Fruit fly (Drosophila melanogaster) whole organism: Measurements from ENCODE around the gene CG10337.
A peak's percentile ranks its signal among the peaks of the same experiment; 100 is the strongest.

Source experiments
- CG8478 ChIP-seq: fragments of >200 bp; optimal IDR thresholded peaks from 2 replicates; lab custom pipeline; 2018; ENCODE audit warnings: inconsistent platforms
- Dll ChIP-seq: fragments of >200 bp; optimal IDR thresholded peaks from 2 replicates; lab custom pipeline; 2017
- EcR ChIP-seq, 2 experiments: fragments of >200 bp; optimal IDR thresholded peaks; 2 replicates each; lab custom pipeline; 2017; ENCODE audit warnings: missing biosample characterization in 2 of 2, missing genetic modification characterization in 2 of 2, missing genetic modification reagents in 2 of 2
- pan ChIP-seq: fragments of >200 bp; optimal IDR thresholded peaks from 2 replicates; lab custom pipeline; 2017
- psq ChIP-seq: fragments of >200 bp; optimal IDR thresholded peaks from 2 replicates; lab custom pipeline; 2017
- usp ChIP-seq: fragments of >200 bp; optimal IDR thresholded peaks from 2 replicates; lab custom pipeline; 2017; ENCODE audit warnings: missing biosample characterization, missing genetic modification characterization, mixed read lengths

CG10337 gene

DNA sequence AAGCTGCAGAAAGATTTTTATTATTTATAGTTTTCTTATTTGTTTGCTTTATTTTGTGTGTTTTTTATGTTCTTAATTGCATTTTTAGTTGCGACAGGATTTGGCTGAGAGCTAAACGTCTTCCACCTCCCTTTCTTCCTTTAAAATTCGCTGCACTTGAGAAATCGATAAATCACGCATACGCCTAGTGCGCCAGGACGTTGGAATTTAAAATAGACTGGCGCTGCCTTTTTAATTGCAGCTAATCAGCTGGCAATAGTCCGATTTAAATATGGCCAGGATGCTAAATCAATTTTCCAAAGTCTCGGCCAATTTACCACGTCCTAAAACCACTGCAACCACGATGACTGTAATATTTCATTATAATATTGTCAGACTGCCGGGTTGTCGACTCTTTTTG, 19.9 kb downstream of the CG10337 start:
- TF ChIP-seq Dll (lab: Kevin White, UChicago) (no peak), usp (GFP tag; lab: Kevin White, UChicago) (no peak), EcR (GFP tag; optimal IDR thresholded peaks at IDR 0.05; lab: Kevin White, UChicago) (no peak), CG8478 (no peak), pan (lab: Kevin White, UChicago) (no peak), psq (lab: Kevin White, UChicago) (no peak)

DNA sequence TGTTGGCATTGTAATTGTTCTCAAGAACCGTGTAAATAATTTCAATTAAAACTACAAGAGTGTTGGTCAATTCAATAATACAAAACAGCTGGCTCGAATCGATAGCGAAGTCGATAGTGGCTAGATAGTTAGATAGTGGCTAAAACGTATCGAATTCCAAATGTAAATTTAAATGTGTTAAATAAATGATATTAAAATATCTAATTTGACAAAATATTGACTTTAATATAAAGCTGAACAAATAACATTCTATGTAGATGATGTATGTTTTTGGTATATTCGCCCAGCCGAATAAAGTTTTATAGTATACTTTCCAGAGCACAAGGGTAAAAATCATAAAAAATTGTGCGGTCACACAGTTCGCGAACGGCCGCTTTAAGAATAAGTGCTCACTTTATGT, 20.4 kb downstream of the CG10337 start, which contains the start of the genes Dpm1 and CG10137:
Dpm1 (minus strand) TSS at position 53 of the 400 bp plus-strand sequence.
CG10137 (plus strand) TSS at position 371 of the 400 bp plus-strand sequence.
- TF ChIP-seq pan (lab: Kevin White, UChicago): no peak
- no peak for TF ChIP-seq Dll (lab: Kevin White, UChicago)
- TF ChIP-seq CG8478: no peak
- TF ChIP-seq EcR (GFP tag; optimal IDR thresholded peaks at IDR 0.05; lab: Kevin White, UChicago): no peak

DNA sequence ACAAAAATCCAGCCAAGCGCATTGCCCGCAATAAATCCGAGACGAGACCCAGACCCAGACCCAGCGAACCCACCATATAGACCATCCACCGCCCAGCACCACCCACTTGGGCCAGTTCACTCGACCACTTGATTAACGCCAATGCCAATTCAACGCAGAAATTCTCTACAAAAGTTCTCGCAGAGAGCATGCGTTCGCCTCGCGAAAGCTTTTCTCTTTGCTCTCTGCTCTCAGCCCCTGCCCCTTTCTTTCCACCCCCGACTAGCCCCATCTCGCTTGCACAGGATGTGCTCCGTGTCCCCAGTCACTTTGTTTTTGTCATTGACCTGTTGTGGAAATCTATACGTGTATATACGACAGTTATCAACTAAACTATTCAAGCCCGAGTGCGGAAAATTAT, 27.1 kb downstream of the CG10337 start:
- TF ChIP-seq psq (lab: Kevin White, UChicago): no peak
- TF ChIP-seq CG8478: no peak
- no peak for TF ChIP-seq pan (lab: Kevin White, UChicago)
- TF ChIP-seq usp (GFP tag; lab: Kevin White, UChicago): no peak
- TF ChIP-seq Dll (lab: Kevin White, UChicago): peak; percentile 31

DNA sequence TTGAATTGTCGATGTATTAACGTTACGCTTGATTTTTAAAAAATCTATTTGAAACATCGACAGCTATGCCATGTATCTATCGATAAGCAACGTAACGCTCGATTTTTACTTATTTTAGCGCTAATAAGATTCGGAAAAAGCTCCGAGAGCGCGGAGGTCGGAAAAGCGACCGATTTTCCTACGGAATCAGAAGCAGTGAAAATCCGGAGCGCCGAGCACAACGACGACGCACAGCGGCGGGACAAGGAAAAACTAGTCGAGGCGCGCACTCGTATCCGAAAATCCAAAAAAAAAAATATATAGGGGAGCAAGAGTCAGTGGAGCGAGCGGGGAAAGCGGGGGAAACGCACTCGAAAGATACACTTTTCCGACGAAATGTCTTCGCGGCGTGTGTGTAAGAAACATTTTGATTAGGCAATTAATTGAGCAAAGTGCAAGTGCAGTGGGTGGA, 28.1 kb downstream of the CG10337 start, which contains the start of gene CG10132:
CG10132 (plus strand) TSS at position 189 of the 451 bp plus-strand sequence.
- no peak for TF ChIP-seq EcR (GFP tag; optimal IDR thresholded peaks at IDR 0.05; lab: Kevin White, UChicago)

DNA sequence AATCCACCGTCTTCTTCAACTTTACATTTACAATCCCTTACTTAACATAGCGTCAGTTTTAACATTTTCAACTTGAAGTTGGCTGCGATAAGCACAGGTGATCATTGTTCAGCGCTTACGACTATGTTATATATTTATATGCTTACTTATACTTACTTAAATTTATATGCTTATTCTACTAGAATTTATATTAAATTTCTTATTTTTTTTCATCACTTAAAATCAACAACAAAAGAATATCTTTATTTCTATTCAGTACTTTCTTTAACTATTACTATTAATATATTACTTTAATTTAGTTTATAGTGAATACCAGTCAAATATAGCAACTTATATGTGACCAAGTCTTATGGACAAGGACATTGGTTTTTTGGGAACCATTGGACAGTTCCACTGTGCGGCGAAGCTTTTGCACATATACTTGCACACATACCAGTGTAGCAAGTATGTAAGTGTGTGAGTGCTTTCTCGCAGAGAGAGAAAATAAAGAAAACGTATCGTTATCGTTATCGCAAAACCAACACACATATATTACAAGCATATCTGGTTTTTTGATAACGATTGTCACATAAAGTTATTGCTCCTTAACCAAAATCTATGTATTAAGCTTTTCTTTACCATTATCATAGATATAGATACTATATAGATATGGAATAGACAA, 29.5 kb downstream of the CG10337 start, which contains the start of gene Hasp:
Hasp (minus strand) TSS at position 51 of the 661 bp plus-strand sequence.
- no peak for TF ChIP-seq usp (GFP tag; lab: Kevin White, UChicago)
- no peak for TF ChIP-seq EcR (GFP tag; optimal IDR thresholded peaks at IDR 0.05; lab: Kevin White, UChicago)
- no peak for TF ChIP-seq Dll (lab: Kevin White, UChicago)
- no peak for TF ChIP-seq psq (lab: Kevin White, UChicago)
- no peak for TF ChIP-seq CG8478
- TF ChIP-seq pan (lab: Kevin White, UChicago): no peak

DNA sequence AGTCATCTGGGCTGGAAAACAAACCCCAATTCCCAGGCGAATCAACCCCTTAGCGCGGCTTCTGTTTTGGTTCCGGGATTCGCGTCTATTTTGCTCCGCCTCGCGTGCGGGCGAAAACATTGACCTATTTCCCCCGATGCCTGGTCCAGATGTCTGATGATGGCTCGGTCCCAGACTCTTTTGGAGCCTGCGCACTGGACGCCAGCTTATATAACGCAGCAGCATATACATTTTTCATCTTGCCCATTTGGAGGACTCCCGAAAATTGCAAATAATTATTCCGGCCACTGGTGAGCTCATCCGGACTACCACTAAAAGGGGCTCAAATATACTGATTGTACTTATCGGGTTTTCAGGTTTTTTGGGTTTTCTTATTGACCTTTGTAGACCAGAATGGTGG, 30.7 kb downstream of the CG10337 start:
- TF ChIP-seq psq (lab: Kevin White, UChicago) (no peak), pan (lab: Kevin White, UChicago) (no peak), EcR (GFP tag; optimal IDR thresholded peaks at IDR 0.05; lab: Kevin White, UChicago) (no peak), CG8478 (no peak), usp (GFP tag; lab: Kevin White, UChicago) (no peak), Dll (lab: Kevin White, UChicago) (no peak)

DNA sequence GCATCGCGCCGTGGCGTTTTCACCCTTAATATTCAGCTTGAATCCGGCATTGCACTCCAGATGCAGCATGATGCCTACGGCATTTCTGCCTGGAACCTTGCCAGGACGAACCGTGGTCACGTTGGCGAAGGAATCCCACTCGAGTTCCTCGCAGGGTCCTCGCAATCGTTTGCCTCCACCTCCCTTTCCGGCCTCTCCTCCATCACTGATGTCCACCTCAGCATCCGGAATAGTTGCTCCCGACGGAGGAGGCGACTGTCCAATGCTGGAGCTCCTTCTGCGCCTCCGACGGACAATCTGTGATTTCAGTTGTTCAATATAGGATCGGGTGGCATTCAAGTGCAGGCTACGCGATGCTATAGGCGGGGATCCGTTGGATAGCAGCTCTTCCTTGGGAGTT, 34.6 kb downstream of the CG10337 start:
- TF ChIP-seq psq (lab: Kevin White, UChicago) (no peak), CG8478 (no peak), usp (GFP tag; lab: Kevin White, UChicago) (no peak), Dll (lab: Kevin White, UChicago) (no peak), pan (lab: Kevin White, UChicago) (no peak), EcR (GFP tag; optimal IDR thresholded peaks at IDR 0.05; lab: Kevin White, UChicago) (no peak)

DNA sequence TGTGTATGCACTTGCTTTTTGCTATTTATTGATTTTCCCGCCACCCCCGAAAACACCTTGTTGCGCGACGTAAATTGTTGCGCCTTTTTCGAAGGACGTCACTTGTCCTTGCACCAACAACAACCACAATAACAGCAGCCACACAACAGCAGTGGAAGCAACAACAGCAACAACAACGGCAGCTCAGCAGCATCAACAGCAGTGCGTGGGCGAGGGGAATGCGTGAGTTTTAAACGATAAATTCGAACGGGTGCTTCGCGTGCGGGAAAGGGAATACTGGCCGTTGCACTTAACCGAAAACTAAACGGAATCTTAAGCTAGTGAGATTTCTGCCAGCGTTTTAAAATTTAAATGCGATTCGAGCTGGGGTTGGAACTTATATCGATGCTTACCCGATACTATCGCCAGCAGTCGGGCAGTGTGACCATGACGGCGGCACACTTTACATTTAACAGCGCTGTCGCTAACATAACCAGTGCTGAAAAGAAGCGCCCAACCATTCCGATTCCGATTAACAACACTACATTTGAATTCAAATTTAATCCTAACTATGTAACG, 38.3 kb downstream of the CG10337 start, which contains the start of gene cyst:
cyst (minus strand) TSS at position 404 of the 558 bp plus-strand sequence.
- no peak for TF ChIP-seq pan (lab: Kevin White, UChicago)
- no peak for TF ChIP-seq psq (lab: Kevin White, UChicago)
- no peak for TF ChIP-seq EcR (GFP tag; optimal IDR thresholded peaks at IDR 0.05; lab: Kevin White, UChicago)
- no peak for TF ChIP-seq CG8478
- TF ChIP-seq usp (GFP tag; lab: Kevin White, UChicago): no peak
- no peak for TF ChIP-seq Dll (lab: Kevin White, UChicago)

DNA sequence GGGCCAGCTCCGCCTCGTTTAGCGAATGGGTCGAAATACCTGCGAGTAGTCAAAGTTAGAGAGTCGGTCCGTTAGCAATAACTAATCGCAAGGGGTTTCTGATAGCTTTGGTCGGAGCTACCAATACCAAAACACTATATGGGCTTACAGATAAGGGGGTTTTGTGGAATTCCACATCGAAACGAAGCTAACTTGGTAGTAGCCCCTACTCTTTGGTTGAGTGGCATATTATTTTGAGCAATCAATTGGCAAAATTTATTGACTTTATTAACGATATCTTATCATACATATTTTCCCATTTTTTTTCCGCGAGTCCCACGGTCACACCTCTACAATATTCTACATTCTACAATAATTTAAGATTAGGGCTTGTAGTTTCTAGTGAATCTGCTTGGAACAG, 40.4 kb downstream of the CG10337 start:
- TF ChIP-seq Dll (lab: Kevin White, UChicago) (no peak), pan (lab: Kevin White, UChicago) (no peak), EcR (GFP tag; optimal IDR thresholded peaks at IDR 0.05; lab: Kevin White, UChicago) (no peak), psq (lab: Kevin White, UChicago) (no peak), usp (GFP tag; lab: Kevin White, UChicago) (no peak), CG8478 (no peak)

DNA sequence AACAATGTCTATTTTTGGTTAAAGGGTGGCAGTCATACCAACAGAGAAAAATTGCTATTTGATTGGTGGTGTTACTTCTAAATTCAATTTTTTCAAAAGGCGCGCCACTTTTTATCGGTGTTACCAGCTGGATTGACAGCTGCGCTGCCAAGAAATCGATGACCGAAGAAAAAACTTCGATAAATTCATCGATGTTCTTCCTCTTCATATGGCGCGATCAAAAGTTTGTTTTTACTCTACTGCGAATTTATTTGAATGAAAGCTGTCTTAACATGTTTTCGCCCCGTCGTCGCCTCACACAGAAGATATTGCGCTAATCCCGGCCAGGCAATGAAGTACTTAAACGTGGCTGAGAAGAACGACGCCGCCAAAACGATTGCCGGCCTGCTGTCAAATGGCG, 48.8 kb downstream of the CG10337 start, which contains the start of gene Top3alpha:
Top3alpha (plus strand) TSS at position 186 of the 400 bp plus-strand sequence.
- TF ChIP-seq psq (lab: Kevin White, UChicago) (no peak), pan (lab: Kevin White, UChicago) (no peak), CG8478 (no peak)
